Worm (Caenorhabditis elegans): ENCODE results near the gene F16G10.2.

Gene F16G10.2

ce11 chrII:2368956-2369355 is 6.1 kb upstream of the F16G10.2 start, which contains the start of gene hpo-25:
Gene hpo-25, plus strand, starts transcription at chrII:2369256.
- TF ChIP-seq fos-1 (tag; optimal IDR thresholded peaks at IDR 0.05): no peak
- no peak for TF ChIP-seq hlh-4 (tag; optimal IDR thresholded peaks at IDR 0.05)
- no peak for TF ChIP-seq egl-13 (tag; optimal IDR thresholded peaks at IDR 0.05)
- TF ChIP-seq ceh-8 (GFP tag; optimal IDR thresholded peaks at IDR 0.05): no peak
- TF ChIP-seq skn-1 (tag; optimal IDR thresholded peaks at IDR 0.05): no peak
- TF ChIP-seq ceh-88 (GFP tag; IDR thresholded peaks at IDR 0.05): no peak
- no peak for TF ChIP-seq pax-3 (tag; optimal IDR thresholded peaks at IDR 0.05)
- no peak for TF ChIP-seq nhr-28 (tag; optimal IDR thresholded peaks at IDR 0.05)
- no peak for TF ChIP-seq F16B12.6 (tag; optimal IDR thresholded peaks at IDR 0.05)
- TF ChIP-seq efl-3 (GFP tag; optimal IDR thresholded peaks at IDR 0.05): no peak
- no peak for TF ChIP-seq nhr-71 (tag; optimal IDR thresholded peaks at IDR 0.05)
- TF ChIP-seq C16A3.4 (tag; optimal IDR thresholded peaks at IDR 0.05): no peak
- TF ChIP-seq nhr-84 (tag; optimal IDR thresholded peaks at IDR 0.05): no peak
- TF ChIP-seq snu-23 (GFP tag; optimal IDR thresholded peaks at IDR 0.05): no peak

- no peak for TF ChIP-seq nhr-19 (GFP tag; conservative IDR thresholded peaks at IDR 0.05)
- TF ChIP-seq efl-1 (optimal IDR thresholded peaks at IDR 0.05): no peak
- peak in 1 of 2 experiments; percentile 27 for TF ChIP-seq efl-1 (GFP tag; optimal IDR thresholded peaks at IDR 0.05 in 1 of 2)
Observed at ce11 chrII:2372090-2372489, 3.0 kb upstream of the F16G10.2 start, which contains the start of gene F16G10.3. Gene F16G10.3, plus strand, starts transcription at chrII:2372390.

DNA sequence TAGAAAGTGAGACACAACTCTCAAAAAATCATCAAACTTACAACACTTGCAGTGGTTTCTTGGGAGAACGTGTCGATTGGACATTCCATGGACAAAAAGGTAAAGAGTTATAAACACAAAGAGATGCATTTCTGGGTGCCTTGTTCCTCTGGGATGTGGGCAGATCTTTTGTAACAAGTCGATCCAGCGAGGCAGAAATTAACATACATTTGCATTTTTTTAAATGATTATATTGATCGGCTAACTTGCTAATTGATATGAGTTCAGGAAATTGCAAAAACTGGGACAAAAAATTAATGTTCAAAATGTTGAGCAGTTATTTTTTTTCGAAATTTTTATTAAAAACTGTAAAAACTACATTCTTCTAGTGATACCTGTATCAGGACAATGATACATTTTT is 2.7 kb downstream of the F16G10.2 start, which contains the start of gene F16G10.6:
TSS of gene F16G10.6 (minus strand) at position 101 of the 400 bp plus-strand sequence.
- TF ChIP-seq ama-1 (optimal IDR thresholded peaks at IDR 0.05): no peak
- no peak for TF ChIP-seq unc-30 (tag; optimal IDR thresholded peaks at IDR 0.05)
- no peak for TF ChIP-seq nhr-71 (tag; optimal IDR thresholded peaks at IDR 0.05)
- TF ChIP-seq mep-1 (tag; optimal IDR thresholded peaks at IDR 0.05): no peak
- no peak for TF ChIP-seq mdl-1 (tag; optimal IDR thresholded peaks at IDR 0.05)
- TF ChIP-seq lin-13 (GFP tag; optimal IDR thresholded peaks at IDR 0.05): no peak
- no peak for TF ChIP-seq sup-37 (GFP tag; optimal IDR thresholded peaks at IDR 0.05)
- TF ChIP-seq nhr-20 (tag; optimal IDR thresholded peaks at IDR 0.05): no peak
- TF ChIP-seq lin-14 (GFP tag; optimal IDR thresholded peaks at IDR 0.05): no peak

DNA sequence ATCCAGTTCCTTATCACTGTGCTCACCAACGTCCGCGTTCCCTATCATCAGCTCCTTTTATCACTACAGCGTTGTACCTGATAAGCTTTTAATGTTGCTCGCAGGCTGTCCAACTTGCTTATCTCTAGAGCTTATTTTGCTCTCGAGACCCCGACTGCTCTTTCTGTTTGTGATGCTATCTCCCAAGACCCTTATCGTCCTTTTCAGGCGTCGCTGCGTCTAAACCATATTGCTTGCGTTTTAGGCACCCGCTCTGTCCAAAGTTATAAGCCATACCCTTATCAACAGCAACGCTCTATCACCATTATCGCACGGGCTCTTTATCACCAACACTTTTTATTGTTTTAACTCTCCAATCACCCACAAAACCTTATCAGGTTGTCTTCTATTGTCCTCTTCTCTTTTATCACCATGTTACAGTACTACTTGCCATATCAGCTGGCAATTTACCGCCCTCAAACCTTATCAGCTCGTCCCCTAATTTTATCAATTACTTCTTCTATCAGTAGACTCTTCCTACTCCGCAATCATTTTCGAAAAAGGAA is 3.5 kb downstream of the F16G10.2 start:
- peak; percentile 34 for TF ChIP-seq hpl-2 (GFP tag; optimal IDR thresholded peaks at IDR 0.05)
- peak; percentile 96 for TF ChIP-seq pqm-1 (tag; optimal IDR thresholded peaks at IDR 0.05)
- TF ChIP-seq nhr-90 (tag; optimal IDR thresholded peaks at IDR 0.05; ENCODE audit: poor library complexity): peak; percentile 59
- TF ChIP-seq mef-2 (tag; optimal IDR thresholded peaks at IDR 0.05): no peak
- no peak for TF ChIP-seq ces-1 (GFP tag; optimal IDR thresholded peaks at IDR 0.05)
- peak; percentile 58 for TF ChIP-seq nhr-20 (tag; optimal IDR thresholded peaks at IDR 0.05)
- TF ChIP-seq egl-13 (tag; optimal IDR thresholded peaks at IDR 0.05): peak; percentile 94
- peak; percentile 100 for TF ChIP-seq elt-2 (tag; optimal IDR thresholded peaks at IDR 0.05)
- peak; percentile 60 for TF ChIP-seq tlp-1 (tag; optimal IDR thresholded peaks at IDR 0.05)
- peak; percentile 46 to 85 for TF ChIP-seq lsy-2 (tag; optimal IDR thresholded peaks at IDR 0.05)
- peak in 1 of 2 experiments; percentile 69 for TF ChIP-seq egl-27 (tag; optimal IDR thresholded peaks at IDR 0.05)
- no peak for TF ChIP-seq snpc-4 (tag; optimal IDR thresholded peaks at IDR 0.05)
- peak in 1 of 2 experiments; percentile 60 for TF ChIP-seq lin-35 (GFP tag; optimal IDR thresholded peaks at IDR 0.05)
- peak; percentile 90 for TF ChIP-seq pax-3 (tag; optimal IDR thresholded peaks at IDR 0.05)
- peak; percentile 19; the same call in 1 of the 2 replicates for TF ChIP-seq nhr-19 (GFP tag; conservative IDR thresholded peaks at IDR 0.05)
- TF ChIP-seq fkh-10 (GFP tag; optimal IDR thresholded peaks at IDR 0.05): no peak
- no peak for TF ChIP-seq lir-3 (tag; optimal IDR thresholded peaks at IDR 0.05; ENCODE audit: poor library complexity)
- TF ChIP-seq tbx-2 (tag; optimal IDR thresholded peaks at IDR 0.05): peak; percentile 19
- no peak for TF ChIP-seq nhr-76 (tag; optimal IDR thresholded peaks at IDR 0.05)
- no peak for TF ChIP-seq efl-1 (optimal IDR thresholded peaks at IDR 0.05)
- peak in 1 of 2 experiments; percentile 80 for TF ChIP-seq efl-1 (GFP tag; optimal IDR thresholded peaks at IDR 0.05 in 1 of 2)
- peak in 1 of 2 experiments; percentile 8 for TF ChIP-seq mdl-1 (tag; optimal IDR thresholded peaks at IDR 0.05)
- TF ChIP-seq lin-14 (GFP tag; optimal IDR thresholded peaks at IDR 0.05): peak; percentile 33
- TF ChIP-seq jun-1 (tag; optimal IDR thresholded peaks at IDR 0.05): peak; percentile 92
- TF ChIP-seq ztf-11 (tag; optimal IDR thresholded peaks at IDR 0.05): no peak
- TF ChIP-seq ets-5 (GFP tag; IDR thresholded peaks at IDR 0.05): no peak
- TF ChIP-seq ztf-4 (tag; optimal IDR thresholded peaks at IDR 0.05): no peak
- TF ChIP-seq fkh-8 (tag; optimal IDR thresholded peaks at IDR 0.05): no peak
- no peak for TF ChIP-seq pag-3 (tag; optimal IDR thresholded peaks at IDR 0.05; ENCODE audit: borderline replicate concordance, insufficient read depth)
- TF ChIP-seq nhr-71 (tag; optimal IDR thresholded peaks at IDR 0.05): peak; percentile 65

Measured in whole organism, L1 larva.